Fruit fly (Drosophila melanogaster) whole organism, embryonic: Measurements from ENCODE around the gene CG32267.

Experiments
- Bdp1 ChIP-seq: fragments of 200-800 bp; sonication (Bioruptor generic); optimal IDR thresholded peaks from 3 replicates; lab custom pipeline; 2016; ENCODE audit warnings: missing biosample characterization, missing genetic modification characterization
- CG12942 ChIP-seq: fragments of 200-800 bp; sonication (Bioruptor generic); optimal IDR thresholded peaks from 3 replicates; lab custom pipeline; 2016; ENCODE audit warnings: missing biosample characterization, missing genetic modification characterization
- CG13624 ChIP-seq: fragments of 200-800 bp; sonication (Bioruptor generic); optimal IDR thresholded peaks from 2 replicates; lab custom pipeline; 2016; ENCODE audit warnings: missing biosample characterization, missing genetic modification characterization
- CG1529 ChIP-seq: fragments of 200-800 bp; sonication (Bioruptor generic); optimal IDR thresholded peaks from 3 replicates; lab custom pipeline; 2018; ENCODE audit warnings: missing biosample characterization, missing genetic modification characterization
- CG15601 ChIP-seq: fragments of 200-800 bp; sonication (Bioruptor generic); optimal IDR thresholded peaks from 3 replicates; lab custom pipeline; 2019; ENCODE audit warnings: missing biosample characterization, mild to moderate bottlenecking, missing genetic modification characterization, moderate library complexity
- CG1602 ChIP-seq: fragments of 200-800 bp; sonication (Bioruptor generic); optimal IDR thresholded peaks from 3 replicates; lab custom pipeline; 2016; ENCODE audit warnings: missing biosample characterization, missing genetic modification characterization
- CG1647 ChIP-seq: fragments of 200-800 bp; sonication (Bioruptor generic); optimal IDR thresholded peaks from 3 replicates; lab custom pipeline; 2016; ENCODE audit warnings: missing biosample characterization, missing genetic modification characterization
- CG2120 ChIP-seq: fragments of 200-800 bp; sonication (Bioruptor generic); optimal IDR thresholded peaks from 3 replicates; lab custom pipeline; 2016; ENCODE audit warnings: missing biosample characterization, missing genetic modification characterization
- CG2678 ChIP-seq: fragments of 200-800 bp; sonication (Bioruptor generic); optimal IDR thresholded peaks from 3 replicates; lab custom pipeline; 2019; ENCODE audit warnings: missing biosample characterization, mild to moderate bottlenecking, missing genetic modification characterization, moderate library complexity
- CG31224 ChIP-seq: fragments of 200-800 bp; sonication (Bioruptor generic); IDR thresholded peaks from 2 replicates; pipeline ENCODE4 v1.3.6; 2022; ENCODE audit warnings: missing biosample characterization, missing genetic modification characterization
- CG31365 ChIP-seq: fragments of 200-800 bp; sonication (Bioruptor generic); optimal IDR thresholded peaks from 2 replicates; lab custom pipeline; 2018; ENCODE audit warnings: missing biosample characterization, mild to moderate bottlenecking, missing genetic modification characterization
- CG3163 ChIP-seq: fragments of 200-800 bp; sonication (Bioruptor generic); optimal IDR thresholded peaks from 3 replicates; lab custom pipeline; 2016; ENCODE audit warnings: missing biosample characterization, missing genetic modification characterization
- CG4424 ChIP-seq: fragments of 200-800 bp; sonication (Bioruptor generic); optimal IDR thresholded peaks from 3 replicates; lab custom pipeline; 2016; ENCODE audit warnings: missing biosample characterization, missing genetic modification characterization
- CG7963 ChIP-seq: fragments of 200-800 bp; sonication (Bioruptor generic); IDR thresholded peaks from 3 replicates; pipeline ENCODE4 v1.3.6; 2022; ENCODE audit warnings: missing biosample characterization, missing genetic modification characterization; ENCODE audit not compliant: partially characterized antibody
- CG8388 ChIP-seq: fragments of 200-800 bp; sonication (Bioruptor generic); optimal IDR thresholded peaks from 2 replicates; lab custom pipeline; 2019; ENCODE audit warnings: missing biosample characterization, mild to moderate bottlenecking, missing genetic modification characterization, moderate library complexity
- CG9609 ChIP-seq: fragments of 200-800 bp; sonication (Bioruptor generic); optimal IDR thresholded peaks from 3 replicates; lab custom pipeline; 2016; ENCODE audit warnings: missing biosample characterization, missing genetic modification characterization
- CG9797 ChIP-seq: fragments of 200-800 bp; sonication (Bioruptor generic); optimal IDR thresholded peaks from 3 replicates; lab custom pipeline; 2018; ENCODE audit warnings: missing biosample characterization, mild to moderate bottlenecking, missing genetic modification characterization
- CG9817 ChIP-seq: fragments of 200-800 bp; sonication (Bioruptor generic); optimal IDR thresholded peaks from 2 replicates; lab custom pipeline; 2018; ENCODE audit warnings: missing biosample characterization, mild to moderate bottlenecking, missing genetic modification characterization, moderate library complexity
- Camta ChIP-seq: fragments of 200-800 bp; sonication (Bioruptor generic); optimal IDR thresholded peaks from 2 replicates; lab custom pipeline; 2016; ENCODE audit warnings: missing biosample characterization, missing genetic modification characterization
- CoRest ChIP-seq: fragments of 200-800 bp; sonication (Bioruptor generic); optimal IDR thresholded peaks from 3 replicates; lab custom pipeline; 2018; ENCODE audit warnings: missing biosample characterization, mild to moderate bottlenecking, missing genetic modification characterization, moderate library complexity
- Dfd ChIP-seq, 2 experiments: fragments of >200 bp; optimal IDR thresholded peaks; 2 replicates each; lab custom pipeline; 2017; ENCODE audit warnings: missing biosample characterization in 2 of 2, missing genetic modification characterization in 2 of 2
- Doc3 ChIP-seq: fragments of 200-800 bp; sonication (Bioruptor generic); IDR thresholded peaks from 3 replicates; pipeline ENCODE4 v1.3.6; 2022; ENCODE audit warnings: missing biosample characterization, missing genetic modification characterization; ENCODE audit not compliant: partially characterized antibody
- Drgx ChIP-seq: fragments of 200-800 bp; sonication (Bioruptor generic); IDR thresholded peaks from 2 replicates; pipeline ENCODE4 v1.3.6; 2022; ENCODE audit warnings: missing biosample characterization, missing genetic modification characterization
- Ets97D ChIP-seq: fragments of 200-800 bp; sonication (Bioruptor generic); optimal IDR thresholded peaks from 3 replicates; lab custom pipeline; 2016; ENCODE audit warnings: missing biosample characterization, missing genetic modification characterization
- Fer1 ChIP-seq: fragments of 200-800 bp; sonication (Bioruptor generic); optimal IDR thresholded peaks from 2 replicates; lab custom pipeline; 2017; ENCODE audit warnings: missing biosample characterization, mild to moderate bottlenecking, missing genetic modification characterization
- Hmr ChIP-seq: fragments of 200-800 bp; sonication (Bioruptor generic); optimal IDR thresholded peaks from 3 replicates; lab custom pipeline; 2017; ENCODE audit warnings: mild to moderate bottlenecking, missing biosample characterization, missing genetic modification reagents, missing genetic modification characterization
- Sry-δ ChIP-seq: fragments of 200-800 bp; sonication (Bioruptor generic); optimal IDR thresholded peaks from 2 replicates; lab custom pipeline; 2016; ENCODE audit warnings: missing biosample characterization, missing genetic modification characterization
- Usf ChIP-seq: fragments of 200-800 bp; sonication (Bioruptor generic); optimal IDR thresholded peaks from 2 replicates; lab custom pipeline; 2017; ENCODE audit warnings: missing genotype, missing biosample characterization, missing genetic modification characterization
- amos ChIP-seq: fragments of 200-800 bp; sonication (Bioruptor generic); IDR thresholded peaks from 2 replicates; pipeline ENCODE4 v1.3.6; 2022; ENCODE audit warnings: missing biosample characterization, missing genetic modification characterization; ENCODE audit not compliant: partially characterized antibody
- chif ChIP-seq, 2 experiments: fragments of 200-800 bp; sonication (Bioruptor generic); optimal IDR thresholded peaks; 3 replicates each; lab custom pipeline; 2016; ENCODE audit warnings: missing biosample characterization in 2 of 2, missing genetic modification characterization in 2 of 2
- dmrt11E ChIP-seq: fragments of 200-800 bp; sonication (Bioruptor generic); optimal IDR thresholded peaks from 3 replicates; lab custom pipeline; 2018; ENCODE audit warnings: missing biosample characterization, mild to moderate bottlenecking, missing genetic modification characterization, moderate library complexity
- en ChIP-seq: fragments of 200-800 bp; sonication (Bioruptor generic); optimal IDR thresholded peaks from 2 replicates; lab custom pipeline; 2016; ENCODE audit warnings: missing biosample characterization, missing genetic modification characterization
- fd96Cb ChIP-seq: fragments of 200-800 bp; sonication (Bioruptor generic); optimal IDR thresholded peaks from 2 replicates; lab custom pipeline; 2018; ENCODE audit warnings: missing biosample characterization, mild to moderate bottlenecking, missing genetic modification characterization, moderate library complexity
- fu2 ChIP-seq: fragments of 200-800 bp; sonication (Bioruptor generic); optimal IDR thresholded peaks from 2 replicates; lab custom pipeline; 2016; ENCODE audit warnings: missing biosample characterization, missing genetic modification characterization
- hb ChIP-seq: fragments of 200-800 bp; sonication (Bioruptor generic); IDR thresholded peaks from 3 replicates; pipeline ENCODE4 v1.3.6; 2022; ENCODE audit warnings: missing biosample characterization, missing genetic modification characterization; ENCODE audit not compliant: partially characterized antibody
- her ChIP-seq: fragments of 200-800 bp; sonication (Bioruptor generic); optimal IDR thresholded peaks from 2 replicates; lab custom pipeline; 2016; ENCODE audit warnings: missing biosample characterization, missing genetic modification characterization
- jumu ChIP-seq: fragments of 200-800 bp; sonication (Bioruptor generic); optimal IDR thresholded peaks from 3 replicates; lab custom pipeline; 2016; ENCODE audit warnings: missing biosample characterization, missing genetic modification characterization
- ken ChIP-seq: fragments of 200-800 bp; sonication (Bioruptor generic); IDR thresholded peaks from 3 replicates; pipeline ENCODE4 v1.3.6; 2022; ENCODE audit warnings: missing biosample characterization, missing genetic modification characterization
- lov ChIP-seq, 2 experiments: fragments of 200-800 bp in 1 of 2; fragments of >200 bp in 1 of 2; sonication (Bioruptor generic) in 1 of 2; IDR thresholded peaks in 1 of 2; optimal IDR thresholded peaks in 1 of 2; 2 replicates in 1 of 2; 3 replicates in 1 of 2; pipeline versions ENCODE4 v1.3.6 to Lab custom; 2017 to 2022; ENCODE audit warnings: missing biosample characterization in 1 of 2, missing genetic modification characterization in 1 of 2
- nerfin-2 ChIP-seq: fragments of 200-800 bp; sonication (Bioruptor generic); IDR thresholded peaks from 2 replicates; pipeline ENCODE4 v1.3.6; 2022; ENCODE audit warnings: missing biosample characterization, missing genetic modification characterization; ENCODE audit not compliant: partially characterized antibody
- pum ChIP-seq: fragments of 200-800 bp; sonication (Bioruptor generic); optimal IDR thresholded peaks from 2 replicates; lab custom pipeline; 2016; ENCODE audit warnings: missing biosample characterization, missing genetic modification characterization
- rib ChIP-seq: fragments of 200-800 bp; sonication (Bioruptor generic); IDR thresholded peaks from 2 replicates; pipeline ENCODE4 v1.3.6; 2022; ENCODE audit warnings: missing biosample characterization, missing genetic modification characterization
- run ChIP-seq: fragments of 200-800 bp; sonication (Bioruptor generic); optimal IDR thresholded peaks from 3 replicates; lab custom pipeline; 2018; ENCODE audit warnings: missing biosample characterization, mild to moderate bottlenecking, missing genetic modification characterization
- sim ChIP-seq: fragments of 200-800 bp; sonication (Bioruptor generic); IDR thresholded peaks from 2 replicates; pipeline ENCODE4 v1.3.6; 2022; ENCODE audit warnings: missing biosample characterization, missing genetic modification characterization
- slp2 ChIP-seq: fragments of 200-800 bp; sonication (Bioruptor generic); optimal IDR thresholded peaks from 2 replicates; lab custom pipeline; 2016; ENCODE audit warnings: missing biosample characterization, missing genetic modification characterization
- stc ChIP-seq: fragments of 200-800 bp; sonication (Bioruptor generic); IDR thresholded peaks from 2 replicates; pipeline ENCODE4 v1.3.6; 2022; ENCODE audit warnings: missing biosample characterization, missing genetic modification characterization
- sug ChIP-seq: fragments of 200-800 bp; optimal IDR thresholded peaks from 2 replicates; lab custom pipeline; 2019; ENCODE audit warnings: missing biosample characterization, mild to moderate bottlenecking, missing genetic modification characterization, moderate library complexity
- ttk ChIP-seq: fragments of 200-800 bp; sonication (Bioruptor generic); IDR thresholded peaks from 2 replicates; pipeline ENCODE4 v2.1.2; 2022; ENCODE audit warnings: missing biosample characterization, missing genetic modification characterization
- unc-4 ChIP-seq: fragments of 200-800 bp; sonication (Bioruptor generic); IDR thresholded peaks from 2 replicates; pipeline ENCODE4 v1.3.6; 2022; ENCODE audit warnings: missing biosample characterization, missing genetic modification characterization; ENCODE audit not compliant: partially characterized antibody

CG32267 gene

DNA sequence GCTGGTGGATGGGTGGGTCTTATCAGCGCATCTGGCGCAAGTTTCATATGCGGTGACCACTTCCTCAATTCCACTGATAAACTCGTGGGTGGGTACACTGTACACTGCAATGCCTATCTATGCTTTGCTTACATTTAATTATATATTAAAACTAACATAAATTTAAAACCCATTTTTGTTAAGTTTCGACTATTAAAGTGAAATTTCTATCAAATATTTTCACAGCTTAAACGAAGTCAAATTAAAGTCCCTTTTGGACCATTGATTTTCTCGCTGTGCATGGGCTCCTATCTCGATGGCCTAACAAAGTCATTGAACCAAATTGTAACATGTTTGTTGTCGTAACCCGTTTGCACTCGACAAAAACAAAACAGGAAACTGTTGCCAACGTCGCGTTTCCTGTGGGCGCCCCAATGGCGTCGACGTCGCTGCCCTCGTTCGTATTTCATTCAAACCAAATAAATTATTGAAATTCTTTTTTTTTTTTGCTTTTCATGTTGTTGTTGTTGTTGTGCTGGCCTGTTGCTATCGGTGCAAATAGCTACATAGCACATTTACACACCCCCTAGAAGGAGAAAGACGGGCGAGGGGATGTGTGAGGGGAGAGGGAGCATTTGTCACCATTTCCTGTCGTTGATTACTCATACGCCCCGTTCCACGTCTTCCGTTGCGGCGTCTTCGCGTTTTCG, 39.1 kb downstream of the CG32267 start (continued):
- no peak for TF ChIP-seq amos
- TF ChIP-seq her (GFP tag; lab: Kevin White, UChicago): no peak
- peak; percentile 68 for TF ChIP-seq CG1602 (GFP tag; lab: Kevin White, UChicago)
- TF ChIP-seq unc-4 (GFP tag; lab: Robert Waterston, UW): no peak
- no peak for TF ChIP-seq en (GFP tag; lab: Kevin White, UChicago)
- peak; percentile 87 for TF ChIP-seq sug (tag; lab: Kevin White, UChicago)
- TF ChIP-seq stc: peak; percentile 82
- peak; percentile 72 for TF ChIP-seq CG12942 (GFP tag; lab: Kevin White, UChicago)
- TF ChIP-seq hb (GFP tag; lab: Robert Waterston, UW): no peak
- TF ChIP-seq ttk (GFP tag; lab: Robert Waterston, UW): peak; percentile 78
- TF ChIP-seq Fer1 (GFP tag; lab: Kevin White, UChicago): peak; percentile 91
- TF ChIP-seq CG9609 (GFP tag; lab: Kevin White, UChicago): peak; percentile 12
- TF ChIP-seq CoRest (tag; lab: Kevin White, UChicago): peak; percentile 91
- TF ChIP-seq CG15601 (tag; lab: Kevin White, UChicago): peak; percentile 65
- no peak for TF ChIP-seq Dfd (GFP tag; optimal IDR thresholded peaks at IDR 0.05; lab: Kevin White, UChicago)
- TF ChIP-seq ken: peak; percentile 72; the same call in 2 of the 3 replicates
- peak; percentile 92 for TF ChIP-seq CG2678 (tag; lab: Kevin White, UChicago)
- peak; percentile 21 for TF ChIP-seq Camta
- TF ChIP-seq Hmr (GFP tag; lab: Kevin White, UChicago): peak; percentile 87
- peak; percentile 45 to 60 for TF ChIP-seq chif (GFP tag; optimal IDR thresholded peaks at IDR 0.05; lab: Kevin White, UChicago)
- TF ChIP-seq CG1647 (GFP tag; lab: Kevin White, UChicago): peak; percentile 37
- no peak for TF ChIP-seq Bdp1 (GFP tag; lab: Kevin White, UChicago)
- TF ChIP-seq CG8388 (GFP tag; lab: Kevin White, UChicago): peak; percentile 73
- no peak for TF ChIP-seq CG13624
- peak; percentile 73 for TF ChIP-seq Drgx
- peak; percentile 70 for TF ChIP-seq CG4424
- peak; percentile 23 for TF ChIP-seq Ets97D
- peak; percentile 22 for TF ChIP-seq slp2 (GFP tag; lab: Kevin White, UChicago)
- no peak for TF ChIP-seq lov (optimal IDR thresholded peaks at IDR 0.05; lab: Kevin White, UChicago)
- 0 out of 3 replicates have a peak, but pooled peaks have one; percentile 44 for TF ChIP-seq lov (GFP tag; IDR thresholded peaks at IDR 0.05; lab: Robert Waterston, UW)
- peak; percentile 76 for TF ChIP-seq CG31224 (GFP tag; lab: Robert Waterston, UW)
- peak; percentile 7 for TF ChIP-seq pum (GFP tag; lab: Kevin White, UChicago)
- peak; percentile 73 for TF ChIP-seq fd96Cb (tag; lab: Kevin White, UChicago)
- peak; percentile 62 for TF ChIP-seq rib (GFP tag; lab: Robert Waterston, UW)
- TF ChIP-seq dmrt11E (tag; lab: Kevin White, UChicago): peak; percentile 47
- no peak for TF ChIP-seq CG7963 (GFP tag; lab: Robert Waterston, UW)
- peak; percentile 70 for TF ChIP-seq CG1529
- TF ChIP-seq nerfin-2: no peak
- TF ChIP-seq CG31365 (tag; lab: Kevin White, UChicago): peak; percentile 36
- TF ChIP-seq jumu (GFP tag; lab: Kevin White, UChicago): no peak
- no peak for TF ChIP-seq CG9797 (GFP tag; lab: Kevin White, UChicago)
- peak; percentile 44; the same call in 1 of the 2 replicates for TF ChIP-seq sim (GFP tag; lab: Robert Waterston, UW)
- TF ChIP-seq CG3163: no peak
- TF ChIP-seq Doc3 (GFP tag; lab: Robert Waterston, UW): no peak
- TF ChIP-seq run (tag; lab: Kevin White, UChicago): peak; percentile 56
- TF ChIP-seq Sry-δ: peak; percentile 2
- TF ChIP-seq CG9817 (tag; lab: Kevin White, UChicago): peak; percentile 84
- peak; percentile 89 for TF ChIP-seq CG2120 (GFP tag; lab: Kevin White, UChicago)
- TF ChIP-seq Usf: peak; percentile 13
- peak; percentile 29 for TF ChIP-seq fu2 (GFP tag; lab: Kevin White, UChicago)
